Fruit fly (Drosophila melanogaster) whole organism, adult: ENCODE results near the gene CG32813.

ENCODE experiments used
- CG11617 ChIP-seq: fragments of 200-800 bp; sonication (Bioruptor generic); optimal IDR thresholded peaks from 2 replicates; lab custom pipeline; 2017; ENCODE audit warnings: mild to moderate bottlenecking, missing biosample characterization, missing genetic modification reagents, missing genetic modification characterization
- CG1620 ChIP-seq: fragments of 200-800 bp; sonication (Bioruptor generic); optimal IDR thresholded peaks from 2 replicates; lab custom pipeline; 2016; ENCODE audit warnings: missing biosample characterization, missing genetic modification characterization
- CG7045 ChIP-seq: fragments of 200-800 bp; sonication (Bioruptor generic); optimal IDR thresholded peaks from 2 replicates; lab custom pipeline; 2017; ENCODE audit warnings: missing biosample characterization, mild to moderate bottlenecking, missing genetic modification characterization
- CG7101 ChIP-seq: fragments of 200-800 bp; sonication (Bioruptor generic); optimal IDR thresholded peaks from 2 replicates; lab custom pipeline; 2018; ENCODE audit warnings: missing biosample characterization, mild to moderate bottlenecking, missing genetic modification characterization, moderate library complexity
- bab1 ChIP-seq: fragments of 200-800 bp; sonication (Bioruptor generic); optimal IDR thresholded peaks from 3 replicates; lab custom pipeline; 2019; ENCODE audit warnings: missing biosample characterization, mild to moderate bottlenecking, missing genetic modification characterization, moderate library complexity
- cnc ChIP-seq, 2 experiments: fragments of >200 bp; optimal IDR thresholded peaks; 2 replicates each; lab custom pipeline; 2017
- kay ChIP-seq: fragments of 200-800 bp; sonication (Bioruptor generic); peaks from one replicate; lab custom pipeline; 2016; ENCODE audit warnings: missing biosample characterization, missing genetic modification characterization, borderline replicate concordance
- toe ChIP-seq: fragments of 200-800 bp; sonication (Bioruptor generic); optimal IDR thresholded peaks from 2 replicates; lab custom pipeline; 2016; ENCODE audit warnings: missing biosample characterization, missing genetic modification characterization

DNA sequence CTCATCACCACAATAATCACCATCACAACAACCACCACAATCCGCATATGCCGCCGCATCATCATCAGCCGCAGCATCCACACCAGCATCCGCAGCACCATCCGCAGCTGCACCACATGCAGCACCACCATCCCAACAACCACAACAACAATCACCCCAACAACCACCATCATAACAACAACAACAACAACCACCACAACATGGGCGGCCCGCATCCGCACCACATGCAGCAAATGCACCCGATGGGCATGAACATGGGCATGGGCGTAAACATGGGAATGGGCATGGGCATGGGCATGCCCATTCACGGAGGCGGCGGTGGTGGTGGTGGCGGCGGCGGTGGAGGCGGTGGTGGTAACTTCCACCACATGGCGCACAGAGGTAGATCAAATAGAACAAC lies 8.0 kb upstream of the CG32813 start:
- TF ChIP-seq kay (GFP tag; lab: Kevin White, UChicago) (no peak), CG1620 (GFP tag; lab: Kevin White, UChicago) (no peak), bab1 (no peak), cnc (optimal IDR thresholded peaks at IDR 0.05; lab: Kevin White, UChicago) (no peak), toe (GFP tag; lab: Kevin White, UChicago) (no peak), CG7101 (no peak), CG11617 (GFP tag; lab: Kevin White, UChicago) (no peak), CG7045 (GFP tag; lab: Kevin White, UChicago) (no peak)
